Fruit fly (Drosophila melanogaster): Measurements from ENCODE around the gene CG7611.

- TF ChIP-seq CG14711 (tag; optimal IDR thresholded peaks at IDR 0.05) = no peak
- no peak for TF ChIP-seq Mnt (GFP tag; optimal IDR thresholded peaks at IDR 0.05)
- TF ChIP-seq tj (GFP tag; optimal IDR thresholded peaks at IDR 0.05) = no peak
- TF ChIP-seq CG1620 (GFP tag; optimal IDR thresholded peaks at IDR 0.05) = no peak
- no peak for TF ChIP-seq CG5204 (GFP tag; optimal IDR thresholded peaks at IDR 0.05)
Observed at dm6 chr3L:21482100-21482499, 40.9 kb upstream of the CG7611 start.
